Fruit fly (Drosophila melanogaster) Kc167 (cell line): ENCODE measurements around the gene Brd8.

Experiments used
- Myc ChIP-seq: fragments of >200 bp; optimal IDR thresholded peaks from 2 replicates; lab custom pipeline; 2017; ENCODE audit warnings: missing external identifiers
- h ChIP-seq: fragments of >200 bp; optimal IDR thresholded peaks from 3 replicates; lab custom pipeline; 2018; ENCODE audit warnings: missing external identifiers
- psq ChIP-seq: fragments of >200 bp; optimal IDR thresholded peaks from 2 replicates; lab custom pipeline; 2017; ENCODE audit warnings: missing external identifiers
- ttk ChIP-seq: sonication (Bioruptor generic); optimal IDR thresholded peaks from 2 replicates; lab custom pipeline; 2017; ENCODE audit warnings: missing external identifiers

dm6 chr3R:29221168-29221567 is 2.1 kb upstream of the Brd8 start:
- no peak for TF ChIP-seq Myc
- TF ChIP-seq ttk: peak; percentile 96
- TF ChIP-seq h (lab: Kevin White, UChicago): no peak
- TF ChIP-seq psq (lab: Kevin White, UChicago): no peak
